Fruit fly (Drosophila melanogaster) whole organism: ENCODE data around the gene CG8289.

ENCODE experiments used
- EcR ChIP-seq, 2 experiments: fragments of >200 bp; optimal IDR thresholded peaks; 2 replicates each; lab custom pipeline; 2017; ENCODE audit warnings: missing biosample characterization in 2 of 2, missing genetic modification characterization in 2 of 2, missing genetic modification reagents in 2 of 2
- pan ChIP-seq: fragments of >200 bp; optimal IDR thresholded peaks from 2 replicates; lab custom pipeline; 2017

- TF ChIP-seq pan (lab: Kevin White, UChicago) = no peak
- no peak for TF ChIP-seq EcR (GFP tag; optimal IDR thresholded peaks at IDR 0.05; lab: Kevin White, UChicago)
Measured at dm6 chrX:17624983-17625401, 10.9 kb downstream of the CG8289 start.
